Worm (Caenorhabditis elegans) whole organism, mixed stage, embryonic: ENCODE measurements around the gene smut-1.

Experiments
- bed-3 ChIP-seq: fragments of 200-800 bp; sonication (Bioruptor generic); optimal IDR thresholded peaks from 3 replicates; lab custom pipeline; 2018; ENCODE audit warnings: mild to moderate bottlenecking, missing genetic modification characterization, moderate library complexity, missing compliant biosample characterization
- blmp-1 ChIP-seq: fragments of 150-350 bp; optimal IDR thresholded peaks from 2 replicates; lab custom pipeline; 2014; ENCODE audit warnings: missing biosample characterization, missing genetic modification characterization
- ceh-39 ChIP-seq: fragments of 150-350 bp; optimal IDR thresholded peaks from 2 replicates; lab custom pipeline; 2014; ENCODE audit warnings: missing biosample characterization, missing genetic modification characterization
- ceh-43 ChIP-seq: fragments of 200-800 bp; sonication (Bioruptor generic); optimal IDR thresholded peaks from 2 replicates; lab custom pipeline; 2018; ENCODE audit warnings: mild to moderate bottlenecking, missing genetic modification characterization, moderate library complexity, missing compliant biosample characterization
- ceh-83 ChIP-seq: fragments of 200-800 bp; sonication (Bioruptor generic); optimal IDR thresholded peaks from 2 replicates; lab custom pipeline; 2018; ENCODE audit warnings: mild to moderate bottlenecking, missing genetic modification characterization, missing compliant biosample characterization
- ces-1 ChIP-seq: fragments of 150-350 bp; optimal IDR thresholded peaks from 2 replicates; lab custom pipeline; 2014; ENCODE audit warnings: missing biosample characterization, missing genetic modification reagents, missing genetic modification characterization
- cnd-1 ChIP-seq: fragments of 200-800 bp; sonication (Bioruptor generic); optimal IDR thresholded peaks from 2 replicates; lab custom pipeline; 2018; ENCODE audit warnings: mild to moderate bottlenecking, missing genetic modification characterization, missing compliant biosample characterization
- drap-1 ChIP-seq: fragments of 200-800 bp; sonication (Bioruptor generic); optimal IDR thresholded peaks from 3 replicates; lab custom pipeline; 2018; ENCODE audit warnings: mild to moderate bottlenecking, missing genetic modification characterization, missing compliant biosample characterization
- elt-1 ChIP-seq: sonication (generic microtip); optimal IDR thresholded peaks from 2 replicates; lab custom pipeline; 2017; ENCODE audit warnings: missing genetic modification characterization, mild to moderate bottlenecking, missing compliant biosample characterization, antibody characterized with exemption, moderate library complexity, borderline replicate concordance; ENCODE audit not compliant: insufficient read depth
- elt-3 ChIP-seq: fragments of 150-350 bp; optimal IDR thresholded peaks from 2 replicates; lab custom pipeline; 2014; ENCODE audit warnings: missing biosample characterization, missing genetic modification characterization
- flh-1 ChIP-seq: fragments of 200-800 bp; sonication (Bioruptor generic); optimal IDR thresholded peaks from 2 replicates; lab custom pipeline; 2018; ENCODE audit warnings: mild to moderate bottlenecking, missing genetic modification characterization, moderate library complexity, missing compliant biosample characterization
- ham-2 ChIP-seq: fragments of 200-800 bp; sonication (Bioruptor generic); optimal IDR thresholded peaks from 2 replicates; lab custom pipeline; 2018; ENCODE audit warnings: mild to moderate bottlenecking, missing genetic modification characterization, missing compliant biosample characterization
- hlh-1 ChIP-seq: fragments of 150-350 bp; optimal IDR thresholded peaks from 2 replicates; lab custom pipeline; 2014; ENCODE audit warnings: missing biosample characterization, missing genetic modification reagents, missing genetic modification characterization
- lin-13 ChIP-seq: fragments of 150-350 bp; optimal IDR thresholded peaks from 2 replicates; lab custom pipeline; 2014; ENCODE audit warnings: missing biosample characterization, missing genetic modification characterization
- lin-32 ChIP-seq: fragments of 200-800 bp; sonication (Bioruptor generic); optimal IDR thresholded peaks from 2 replicates; lab custom pipeline; 2018; ENCODE audit warnings: mild to moderate bottlenecking, missing genetic modification characterization, missing compliant biosample characterization
- lsy-2 ChIP-seq: fragments of 150-350 bp; optimal IDR thresholded peaks from 2 replicates; lab custom pipeline; 2014; ENCODE audit warnings: missing biosample characterization, missing genetic modification characterization
- mab-5 ChIP-seq: fragments of 150-350 bp; optimal IDR thresholded peaks from 2 replicates; lab custom pipeline; 2014; ENCODE audit warnings: missing biosample characterization, missing genetic modification characterization
- mep-1 ChIP-seq: fragments of 150-350 bp; optimal IDR thresholded peaks from 2 replicates; lab custom pipeline; 2017; ENCODE audit warnings: missing biosample characterization, missing genetic modification reagents, missing genetic modification characterization, inconsistent platforms
- mls-2 ChIP-seq: sonication (generic microtip); optimal IDR thresholded peaks from 2 replicates; lab custom pipeline; 2016; ENCODE audit warnings: mild to moderate bottlenecking, missing genetic modification characterization, moderate library complexity, missing compliant biosample characterization
- nhr-12 ChIP-seq: fragments of 150-350 bp; optimal IDR thresholded peaks from 2 replicates; lab custom pipeline; 2014; ENCODE audit warnings: missing biosample characterization, missing genetic modification characterization
- nhr-2 ChIP-seq: fragments of 150-350 bp; optimal IDR thresholded peaks from 2 replicates; lab custom pipeline; 2014; ENCODE audit warnings: missing biosample characterization, missing genetic modification characterization
- nhr-237 ChIP-seq: fragments of 150-350 bp; optimal IDR thresholded peaks from 2 replicates; lab custom pipeline; 2014; ENCODE audit warnings: missing biosample characterization, missing genetic modification characterization
- nhr-28 ChIP-seq: fragments of 150-350 bp; optimal IDR thresholded peaks from 2 replicates; lab custom pipeline; 2014; ENCODE audit warnings: missing biosample characterization, missing genetic modification characterization
- nhr-76 ChIP-seq: sonication (generic microtip); optimal IDR thresholded peaks from 2 replicates; lab custom pipeline; 2017; ENCODE audit warnings: missing biosample characterization, missing genetic modification characterization
- pha-4 ChIP-seq: fragments of 150-350 bp; optimal IDR thresholded peaks from 2 replicates; lab custom pipeline; 2018; ENCODE audit warnings: missing biosample characterization, missing genetic modification reagents, missing genetic modification characterization
- sem-2 ChIP-seq: fragments of 200-800 bp; sonication (Bioruptor generic); optimal IDR thresholded peaks from 2 replicates; lab custom pipeline; 2018; ENCODE audit warnings: mild to moderate bottlenecking, missing genetic modification characterization, missing compliant biosample characterization
- snpc-4 ChIP-seq: fragments of 150-350 bp; optimal IDR thresholded peaks from 2 replicates; lab custom pipeline; 2014; ENCODE audit warnings: missing biosample characterization, missing genetic modification characterization
- sptf-1 ChIP-seq: sonication (generic microtip); optimal IDR thresholded peaks from 2 replicates; lab custom pipeline; 2017; ENCODE audit warnings: mild to moderate bottlenecking, missing genetic modification characterization, moderate library complexity, missing compliant biosample characterization
- tbx-8 ChIP-seq: fragments of 200-800 bp; sonication (Bioruptor generic); optimal IDR thresholded peaks from 2 replicates; lab custom pipeline; 2018; ENCODE audit warnings: mild to moderate bottlenecking, missing genetic modification characterization, moderate library complexity, missing compliant biosample characterization
- unc-120 ChIP-seq: sonication (generic microtip); optimal IDR thresholded peaks from 2 replicates; lab custom pipeline; 2017; ENCODE audit warnings: missing genetic modification characterization, missing compliant biosample characterization; ENCODE audit not compliant: poor library complexity, severe bottlenecking
- unc-62 ChIP-seq: fragments of 150-350 bp; optimal IDR thresholded peaks from 2 replicates; lab custom pipeline; 2014; ENCODE audit warnings: missing biosample characterization, missing genetic modification reagents, missing genetic modification characterization
- zip-8 ChIP-seq: fragments of 150-350 bp; optimal IDR thresholded peaks from 2 replicates; lab custom pipeline; 2014; ENCODE audit warnings: missing biosample characterization, missing genetic modification characterization
- ztf-11 ChIP-seq: fragments of 150-350 bp; optimal IDR thresholded peaks from 2 replicates; lab custom pipeline; 2014; ENCODE audit warnings: missing biosample characterization, missing genetic modification characterization

The smut-1 gene

DNA sequence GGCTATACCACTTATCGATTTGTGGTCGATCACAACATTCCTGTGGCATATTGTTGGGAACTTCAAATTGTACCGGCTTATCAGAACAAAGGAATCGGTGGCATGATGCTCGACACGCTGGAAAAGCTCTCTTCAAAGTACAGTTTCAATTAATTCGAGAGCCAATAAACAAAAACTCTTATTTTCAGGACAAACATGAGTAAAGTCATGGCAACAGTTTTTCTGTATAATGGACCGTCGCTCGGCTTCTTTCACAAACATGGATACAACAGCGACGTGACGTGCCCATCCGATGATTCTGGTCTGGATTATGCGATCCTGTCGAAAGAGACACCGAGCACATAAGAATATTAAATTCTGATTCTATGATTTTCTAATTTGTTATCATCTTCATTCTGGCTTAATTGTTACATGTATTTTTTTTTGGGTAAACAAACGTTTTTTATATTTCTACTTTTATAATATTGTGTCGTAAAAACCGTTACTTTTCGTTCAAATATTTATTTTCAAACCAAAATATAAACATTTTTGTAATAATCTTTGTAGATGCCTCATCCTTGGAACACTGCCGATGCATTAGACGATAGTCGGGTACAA is at the start of gene smut-1:
Gene smut-1 (plus strand): TSS at position 547 of the 597 bp plus-strand sequence.
- TF ChIP-seq nhr-237 (tag; lab: Kevin White, UChicago) (no peak), ceh-43 (GFP tag; lab: Kevin White, UChicago) (no peak), flh-1 (GFP tag; lab: Kevin White, UChicago) (no peak), lsy-2 (tag; lab: Kevin White, UChicago) (no peak), mep-1 (no peak), lin-32 (GFP tag; lab: Kevin White, UChicago) (no peak), nhr-12 (tag; lab: Kevin White, UChicago) (no peak), sptf-1 (tag; lab: Kevin White, UChicago) (no peak), pha-4 (tag; lab: Kevin White, UChicago) (no peak), hlh-1 (tag; lab: Kevin White, UChicago) (no peak), ham-2 (GFP tag; lab: Kevin White, UChicago) (no peak), tbx-8 (GFP tag; lab: Kevin White, UChicago) (no peak)

DNA sequence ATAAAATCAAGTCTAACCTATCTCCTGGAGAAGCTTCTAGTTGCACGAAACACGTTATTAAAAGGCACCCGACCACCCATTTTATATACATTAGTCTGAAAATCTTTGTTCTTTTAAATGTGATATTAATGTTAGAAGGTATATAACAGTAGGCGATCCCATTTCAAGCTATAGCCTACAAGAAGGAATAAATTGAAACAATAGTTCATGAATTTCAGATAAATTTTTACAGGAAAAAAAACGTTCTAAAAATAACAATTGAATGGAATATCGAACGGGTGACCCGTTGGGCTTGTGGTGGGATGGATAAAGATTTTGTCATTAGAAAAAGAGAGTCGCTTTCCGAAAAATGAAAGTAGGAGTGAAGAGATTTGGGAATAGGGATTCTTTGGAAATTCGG is 49.1 kb upstream of the smut-1 start, which contains the start of gene pgap-3:
Gene pgap-3 (minus strand): TSS at position 101 of the 400 bp plus-strand sequence.
- TF ChIP-seq ces-1 (GFP tag; lab: Kevin White, UChicago) (no peak), elt-3 (no peak), ham-2 (GFP tag; lab: Kevin White, UChicago) (no peak), blmp-1 (tag; lab: Kevin White, UChicago) (no peak), ceh-39 (tag; lab: Kevin White, UChicago) (no peak), sem-2 (GFP tag; lab: Kevin White, UChicago) (no peak), pha-4 (tag; lab: Kevin White, UChicago) (no peak), ztf-11 (no peak), nhr-237 (tag; lab: Kevin White, UChicago) (no peak), nhr-12 (tag; lab: Kevin White, UChicago) (no peak), ceh-83 (no peak), zip-8 (no peak), unc-120 (tag; lab: Kevin White, UChicago) (no peak)
- TF ChIP-seq, all 35 proteins: peak for 0

ce11 chrV:6051159-6051558 is 45.7 kb upstream of the smut-1 start, which contains the start of gene jamp-1:
jamp-1 (minus strand) TSS chrV:6051259.
- TF ChIP-seq nhr-76 (no peak), elt-1 (no peak), mep-1 (no peak), elt-3 (no peak), nhr-2 (tag; lab: Kevin White, UChicago) (no peak), bed-3 (GFP tag; lab: Kevin White, UChicago) (no peak)

- TF ChIP-seq mep-1 (peak; percentile 91), nhr-12 (tag; lab: Kevin White, UChicago) (no peak), nhr-28 (tag; lab: Kevin White, UChicago) (no peak), elt-1 (no peak), ceh-39 (tag; lab: Kevin White, UChicago) (peak; percentile 54), blmp-1 (tag; lab: Kevin White, UChicago) (no peak), flh-1 (GFP tag; lab: Kevin White, UChicago) (no peak), mls-2 (tag; lab: Kevin White, UChicago) (peak; percentile 65), ceh-83 (no peak), unc-120 (tag; lab: Kevin White, UChicago) (peak; percentile 5), ham-2 (GFP tag; lab: Kevin White, UChicago) (no peak), drap-1 (GFP tag; lab: Kevin White, UChicago) (no peak), sptf-1 (tag; lab: Kevin White, UChicago) (peak; percentile 28), snpc-4 (tag; lab: Kevin White, UChicago) (no peak), unc-62 (GFP tag; lab: Kevin White, UChicago) (peak; percentile 82), lin-13 (tag; lab: Kevin White, UChicago) (peak; percentile 52), sem-2 (GFP tag; lab: Kevin White, UChicago) (no peak), cnd-1 (no peak), bed-3 (GFP tag; lab: Kevin White, UChicago) (no peak), ces-1 (GFP tag; lab: Kevin White, UChicago) (peak; percentile 80), lin-32 (GFP tag; lab: Kevin White, UChicago) (no peak), lsy-2 (tag; lab: Kevin White, UChicago) (peak; percentile 68), hlh-1 (tag; lab: Kevin White, UChicago) (peak; percentile 46), pha-4 (tag; lab: Kevin White, UChicago) (peak; percentile 76), mab-5 (no peak), nhr-76 (no peak), nhr-2 (tag; lab: Kevin White, UChicago) (no peak), nhr-237 (tag; lab: Kevin White, UChicago) (peak; percentile 72), elt-3 (no peak)
Measured at ce11 chrV:6053188-6053687, 43.7 kb upstream of the smut-1 start, which contains the start of gene seip-1. seip-1 (minus strand) TSS chrV:6053238.
